Worm (Caenorhabditis elegans) whole organism, L4/young adult: Measurements from ENCODE around the gene wee-1.3.

Experiments used
- dao-5 ChIP-seq: sonication (generic microtip); optimal IDR thresholded peaks from 2 replicates; lab custom pipeline; 2016; ENCODE audit warnings: missing genotype, missing genetic modification characterization, moderate library complexity, missing compliant biosample characterization
- him-1 ChIP-seq: sonication (generic microtip); optimal IDR thresholded peaks from 2 replicates; lab custom pipeline; 2016; ENCODE audit warnings: missing genotype, missing genetic modification reagents, missing genetic modification characterization, missing compliant biosample characterization

- no peak for TF ChIP-seq him-1 (tag; lab: Kevin White, UChicago)
- TF ChIP-seq dao-5 (tag; lab: Kevin White, UChicago) = no peak
Measured at ce11 chrII:9671308-9671707, 45.0 kb downstream of the wee-1.3 start, which contains the start of gene ZK1320.7.
